Worm (Caenorhabditis elegans): ENCODE results near the gene C42D4.19.
A peak's percentile ranks its signal among the peaks of the same experiment; 100 is the strongest.

C42D4.19 gene

ce11 chrIV:7133140-7133539 lies 42.3 kb upstream of the C42D4.19 start, which contains the start of gene cyn-12:
TSS of gene cyn-12 (minus strand) at chrIV:7133217.
- TF ChIP-seq peb-1 (tag; optimal IDR thresholded peaks at IDR 0.05) = no peak
- no peak for TF ChIP-seq unc-62 (GFP tag; optimal IDR thresholded peaks at IDR 0.05)
- no peak for TF ChIP-seq ZK546.5 (tag; optimal IDR thresholded peaks at IDR 0.05)
- no peak for TF ChIP-seq nhr-11 (tag; optimal IDR thresholded peaks at IDR 0.05)
- peak; percentile 33 for TF ChIP-seq C34F6.9 (tag; optimal IDR thresholded peaks at IDR 0.05)
- TF ChIP-seq sma-3 (GFP tag; optimal IDR thresholded peaks at IDR 0.05) = peak; percentile 37
- TF ChIP-seq nhr-25 (tag; optimal IDR thresholded peaks at IDR 0.05) = no peak
- TF ChIP-seq lin-13 (GFP tag; optimal IDR thresholded peaks at IDR 0.05) = no peak
- no peak for TF ChIP-seq mab-5 (tag; optimal IDR thresholded peaks at IDR 0.05)
- TF ChIP-seq ztf-4 (tag; optimal IDR thresholded peaks at IDR 0.05) = no peak
- peak; percentile 9 for TF ChIP-seq gmeb-1 (tag; optimal IDR thresholded peaks at IDR 0.05)
- TF ChIP-seq mbf-1 (tag; optimal IDR thresholded peaks at IDR 0.05) = no peak
- no peak for TF ChIP-seq ama-1 (optimal IDR thresholded peaks at IDR 0.05)
- no peak for TF ChIP-seq ceh-16 (tag; optimal IDR thresholded peaks at IDR 0.05)
- no peak for TF ChIP-seq elt-1 (tag; optimal IDR thresholded peaks at IDR 0.05)
- TF ChIP-seq lin-39 (tag; optimal IDR thresholded peaks at IDR 0.05) = no peak
- no peak for TF ChIP-seq aly-2 (tag; optimal IDR thresholded peaks at IDR 0.05)
- TF ChIP-seq lsy-2 (tag; optimal IDR thresholded peaks at IDR 0.05) = peak in 1 of 2 experiments; percentile 52
- TF ChIP-seq alr-1 (tag; optimal IDR thresholded peaks at IDR 0.05) = no peak
- TF ChIP-seq blmp-1 (tag; optimal IDR thresholded peaks at IDR 0.05; ENCODE audit: insufficient read depth) = no peak
- TF ChIP-seq mdl-1 (tag; optimal IDR thresholded peaks at IDR 0.05) = no peak

DNA sequence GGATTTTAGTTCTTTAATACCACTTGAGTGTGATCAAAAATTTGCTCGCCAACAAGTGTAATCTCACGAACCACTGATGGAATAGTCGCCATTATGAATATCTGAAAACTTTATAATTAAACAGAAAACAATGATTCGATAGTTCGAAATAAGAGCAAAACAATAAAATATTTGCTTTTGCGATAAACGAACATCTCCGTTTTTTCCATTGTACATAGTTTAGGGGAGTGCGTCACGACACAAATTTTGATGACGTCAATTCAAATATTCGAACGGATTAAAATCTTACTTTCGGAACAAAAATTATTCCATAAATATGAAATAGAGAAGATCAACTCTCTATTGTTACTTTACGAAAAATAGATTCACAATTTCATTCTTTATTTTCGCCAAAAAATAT lies 41.5 kb upstream of the C42D4.19 start, which contains the start of gene mutd-1:
Gene mutd-1, minus strand, starts transcription at position 101 of the 400 bp plus-strand sequence.
- no peak for TF ChIP-seq lin-13 (GFP tag; optimal IDR thresholded peaks at IDR 0.05)
- TF ChIP-seq nhr-237 (tag; optimal IDR thresholded peaks at IDR 0.05) = no peak
- TF ChIP-seq egl-27 (tag; optimal IDR thresholded peaks at IDR 0.05) = no peak
- TF ChIP-seq sem-4 (tag; optimal IDR thresholded peaks at IDR 0.05) = no peak
- TF ChIP-seq mdl-1 (tag; optimal IDR thresholded peaks at IDR 0.05) = no peak
- TF ChIP-seq unc-62 (GFP tag; optimal IDR thresholded peaks at IDR 0.05) = no peak
- no peak for TF ChIP-seq dmd-4 (tag; optimal IDR thresholded peaks at IDR 0.05)
- no peak for TF ChIP-seq ztf-11 (tag; optimal IDR thresholded peaks at IDR 0.05)
- no peak for TF ChIP-seq nhr-12 (tag; optimal IDR thresholded peaks at IDR 0.05)
- no peak for TF ChIP-seq nhr-129 (tag; optimal IDR thresholded peaks at IDR 0.05)
- TF ChIP-seq C34F6.9 (tag; optimal IDR thresholded peaks at IDR 0.05) = no peak
- no peak for TF ChIP-seq elt-3 (tag; optimal IDR thresholded peaks at IDR 0.05)
- no peak for TF ChIP-seq peb-1 (tag; optimal IDR thresholded peaks at IDR 0.05)

DNA sequence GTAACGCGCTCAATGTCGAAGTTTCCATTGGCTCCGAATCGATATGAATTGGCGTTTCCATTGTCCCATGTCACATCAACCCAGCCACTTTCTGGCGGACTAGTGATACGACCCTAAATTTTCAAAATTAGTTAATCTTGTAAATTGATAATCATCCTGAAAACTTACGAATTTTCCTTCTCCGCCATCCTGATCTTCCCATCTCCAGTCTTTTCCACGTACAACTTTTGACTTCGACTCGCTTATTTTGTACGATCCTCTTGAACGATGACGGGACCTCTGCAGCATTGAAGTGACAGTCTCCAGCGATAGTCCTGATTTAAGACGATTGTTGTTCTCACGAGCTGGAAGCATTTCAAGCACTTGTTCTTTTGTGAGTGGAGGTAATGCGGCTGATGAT lies 36.3 kb upstream of the C42D4.19 start:
- TF ChIP-seq aly-2 (tag; optimal IDR thresholded peaks at IDR 0.05) (no peak), elt-1 (tag; optimal IDR thresholded peaks at IDR 0.05) (no peak), crh-2 (tag; optimal IDR thresholded peaks at IDR 0.05) (no peak), nhr-25 (tag; optimal IDR thresholded peaks at IDR 0.05) (no peak)

ce11 chrIV:7144670-7145257 lies 30.7 kb upstream of the C42D4.19 start, which contains the start of gene hecd-1:
TSS of gene hecd-1 (minus strand) at chrIV:7144720.
- no peak for TF ChIP-seq ZK546.5 (tag; optimal IDR thresholded peaks at IDR 0.05)
- TF ChIP-seq nhr-12 (tag; optimal IDR thresholded peaks at IDR 0.05) = no peak
- TF ChIP-seq crh-2 (tag; optimal IDR thresholded peaks at IDR 0.05) = peak; percentile 30
- TF ChIP-seq mdl-1 (tag; optimal IDR thresholded peaks at IDR 0.05) = no peak
- TF ChIP-seq nhr-129 (tag; optimal IDR thresholded peaks at IDR 0.05) = peak; percentile 56
- TF ChIP-seq fos-1 (tag; optimal IDR thresholded peaks at IDR 0.05) = no peak

DNA sequence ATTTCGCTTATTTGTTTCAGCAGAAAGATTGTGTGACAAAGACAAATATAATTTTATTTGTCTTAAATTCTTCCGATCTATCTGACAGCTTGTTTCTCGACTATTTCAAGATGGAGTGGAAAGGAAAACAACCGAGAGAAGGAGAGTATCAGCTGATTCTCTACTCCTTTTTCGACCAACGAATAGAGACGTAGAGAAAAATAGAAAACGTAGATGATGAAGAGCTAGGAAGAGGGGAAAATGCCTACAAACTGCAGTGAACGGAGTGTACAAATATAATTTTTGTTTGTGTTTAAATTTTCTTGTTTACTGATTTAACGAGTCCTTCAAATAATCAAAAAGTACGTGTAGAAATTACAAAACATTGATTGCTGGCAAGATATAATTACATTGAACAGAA lies 27.7 kb upstream of the C42D4.19 start:
- TF ChIP-seq crh-2 (tag; optimal IDR thresholded peaks at IDR 0.05) (peak; percentile 30), elt-1 (tag; optimal IDR thresholded peaks at IDR 0.05) (no peak), gmeb-1 (tag; optimal IDR thresholded peaks at IDR 0.05) (no peak), unc-55 (GFP tag; optimal IDR thresholded peaks at IDR 0.05) (peak; percentile 51), nhr-25 (tag; optimal IDR thresholded peaks at IDR 0.05) (no peak), lsy-2 (tag; optimal IDR thresholded peaks at IDR 0.05) (peak in 1 of 2 experiments; percentile 55), blmp-1 (tag; optimal IDR thresholded peaks at IDR 0.05; ENCODE audit: insufficient read depth) (no peak), unc-62 (GFP tag; optimal IDR thresholded peaks at IDR 0.05) (no peak), C34F6.9 (tag; optimal IDR thresholded peaks at IDR 0.05) (peak; percentile 56), fos-1 (tag; optimal IDR thresholded peaks at IDR 0.05) (peak; percentile 25), lin-11 (tag; optimal IDR thresholded peaks at IDR 0.05) (no peak), F13H6.1 (tag; optimal IDR thresholded peaks at IDR 0.05) (no peak), nhr-129 (tag; optimal IDR thresholded peaks at IDR 0.05) (peak; percentile 61)
